Worm (Caenorhabditis elegans) whole organism, L1 larva: ENCODE data around the gene zig-13.

Experiments
- C04F5.9 ChIP-seq: sonication (generic microtip); optimal IDR thresholded peaks from 2 replicates; lab custom pipeline; 2016; ENCODE audit warnings: missing genetic modification characterization, missing compliant biosample characterization
- C34B4.2 ChIP-seq: sonication (generic microtip); optimal IDR thresholded peaks from 2 replicates; lab custom pipeline; 2017; ENCODE audit warnings: mild to moderate bottlenecking, missing genetic modification characterization, missing compliant biosample characterization
- Y116A8C.19 ChIP-seq: sonication (generic microtip); optimal IDR thresholded peaks from 2 replicates; lab custom pipeline; 2016; ENCODE audit warnings: missing compliant biosample characterization, missing genetic modification characterization, borderline replicate concordance
- aha-1 ChIP-seq: fragments of 150-350 bp; optimal IDR thresholded peaks from 2 replicates; lab custom pipeline; 2014; ENCODE audit warnings: missing biosample characterization, missing genetic modification characterization
- ama-1 ChIP-seq: fragments of 150-350 bp; optimal IDR thresholded peaks from 2 replicates; lab custom pipeline; 2014
- ceh-82 ChIP-seq, 3 experiments: fragments of 150-350 bp in 1 of 3; sonication (generic microtip) in 2 of 3; optimal IDR thresholded peaks; 2 replicates each; lab custom pipeline; 2014 to 2017; ENCODE audit warnings: missing biosample characterization in 3 of 3, missing genetic modification characterization in 3 of 3
- ceh-90 ChIP-seq: sonication (generic microtip); optimal IDR thresholded peaks from 2 replicates; lab custom pipeline; 2016; ENCODE audit warnings: missing genetic modification characterization, missing compliant biosample characterization
- ces-1 ChIP-seq: fragments of 150-350 bp; optimal IDR thresholded peaks from 2 replicates; lab custom pipeline; 2014; ENCODE audit warnings: missing biosample characterization, missing genetic modification reagents, missing genetic modification characterization
- dsc-1 ChIP-seq: sonication (generic microtip); optimal IDR thresholded peaks from 2 replicates; lab custom pipeline; 2016; ENCODE audit warnings: mild to moderate bottlenecking, missing genetic modification characterization, missing compliant biosample characterization
- efl-1 ChIP-seq, 4 experiments: fragments of 150-350 bp; optimal IDR thresholded peaks in 3 of 4; peaks in 1 of 4; 1 replicate in 1 of 4; 2 replicates in 3 of 4; lab custom pipeline; 2014; ENCODE audit warnings: missing biosample characterization in 2 of 4, missing genetic modification characterization in 2 of 4, missing genetic modification reagents in 2 of 4
- efl-3 ChIP-seq: fragments of 200-800 bp; sonication (Bioruptor generic); optimal IDR thresholded peaks from 2 replicates; lab custom pipeline; 2018; ENCODE audit warnings: mild to moderate bottlenecking, missing genetic modification characterization, missing compliant biosample characterization
- egl-13 ChIP-seq: sonication (generic microtip); optimal IDR thresholded peaks from 2 replicates; lab custom pipeline; 2016; ENCODE audit warnings: missing genotype, missing genetic modification reagents, missing genetic modification characterization, missing compliant biosample characterization
- egl-27 ChIP-seq, 2 experiments: fragments of 150-350 bp in 1 of 2; sonication (generic microtip); optimal IDR thresholded peaks; 3 replicates each; lab custom pipeline; 2017 to 2018; ENCODE audit warnings: missing biosample characterization in 2 of 2, missing genetic modification characterization in 2 of 2, missing genetic modification reagents in 2 of 2
- elt-2 ChIP-seq: sonication (generic microtip); optimal IDR thresholded peaks from 2 replicates; lab custom pipeline; 2016; ENCODE audit warnings: missing genetic modification characterization, mild to moderate bottlenecking, inconsistent platforms, missing compliant biosample characterization, missing genetic modification reagents
- ets-5 ChIP-seq: fragments of 200-800 bp; sonication (Bioruptor generic); IDR thresholded peaks from 2 replicates; pipeline ENCODE4 v1.3.6; 2022; ENCODE audit warnings: missing genetic modification characterization, missing compliant biosample characterization
- fkh-4 ChIP-seq: sonication (generic microtip); optimal IDR thresholded peaks from 2 replicates; lab custom pipeline; 2016; ENCODE audit warnings: missing compliant biosample characterization, missing genetic modification characterization, borderline replicate concordance
- fos-1 ChIP-seq: fragments of 150-350 bp; optimal IDR thresholded peaks from 2 replicates; lab custom pipeline; 2014; ENCODE audit warnings: missing biosample characterization, missing genetic modification characterization
- grh-1 ChIP-seq: fragments of 200-800 bp; sonication (Bioruptor generic); IDR thresholded peaks from 2 replicates; pipeline ENCODE4 v1.3.6; 2022; ENCODE audit warnings: missing genetic modification reagents, missing genetic modification characterization, missing compliant biosample characterization
- irx-1 ChIP-seq: sonication (generic microtip); optimal IDR thresholded peaks from 2 replicates; lab custom pipeline; 2016; ENCODE audit warnings: missing genetic modification characterization, missing compliant biosample characterization
- isw-1 ChIP-seq: fragments of 200-800 bp; sonication (Bioruptor generic); IDR thresholded peaks from 2 replicates; pipeline ENCODE4 v1.3.6; 2022; ENCODE audit warnings: missing genetic modification characterization, missing compliant biosample characterization
- jun-1 ChIP-seq: fragments of 150-350 bp; optimal IDR thresholded peaks from 2 replicates; lab custom pipeline; 2014; ENCODE audit warnings: missing biosample characterization, missing genetic modification reagents, missing genetic modification characterization
- lin-13 ChIP-seq: fragments of 150-350 bp; optimal IDR thresholded peaks from 2 replicates; lab custom pipeline; 2014; ENCODE audit warnings: missing biosample characterization, missing genetic modification reagents, missing genetic modification characterization
- lin-14 ChIP-seq: fragments of 200-800 bp; sonication (Bioruptor generic); optimal IDR thresholded peaks from 2 replicates; lab custom pipeline; 2018; ENCODE audit warnings: mild to moderate bottlenecking, missing genetic modification characterization, moderate library complexity, missing compliant biosample characterization
- lir-3 ChIP-seq: sonication (generic microtip); optimal IDR thresholded peaks from 2 replicates; lab custom pipeline; 2016; ENCODE audit warnings: mild to moderate bottlenecking, missing genetic modification characterization, moderate library complexity, missing compliant biosample characterization; ENCODE audit not compliant: poor library complexity
- mef-2 ChIP-seq: fragments of 150-350 bp; optimal IDR thresholded peaks from 2 replicates; lab custom pipeline; 2014; ENCODE audit warnings: missing biosample characterization, missing genetic modification characterization
- mep-1 ChIP-seq: fragments of 150-350 bp; optimal IDR thresholded peaks from 2 replicates; lab custom pipeline; 2014; ENCODE audit warnings: missing biosample characterization, missing genetic modification characterization
- nhr-11 ChIP-seq: fragments of 150-350 bp; optimal IDR thresholded peaks from 2 replicates; lab custom pipeline; 2014; ENCODE audit warnings: missing biosample characterization, missing genetic modification characterization
- nhr-71 ChIP-seq: sonication (generic microtip); optimal IDR thresholded peaks from 2 replicates; lab custom pipeline; 2016; ENCODE audit warnings: mild to moderate bottlenecking, missing genetic modification characterization, moderate library complexity, missing compliant biosample characterization
- nhr-76 ChIP-seq: sonication (generic microtip); optimal IDR thresholded peaks from 2 replicates; lab custom pipeline; 2017; ENCODE audit warnings: missing biosample characterization, missing genetic modification characterization
- nhr-84 ChIP-seq: sonication (generic microtip); optimal IDR thresholded peaks from 2 replicates; lab custom pipeline; 2017; ENCODE audit warnings: missing biosample characterization, missing genetic modification characterization
- rnt-1 ChIP-seq: sonication (generic microtip); optimal IDR thresholded peaks from 2 replicates; lab custom pipeline; 2016; ENCODE audit warnings: mild to moderate bottlenecking, missing genetic modification characterization, moderate library complexity, missing compliant biosample characterization
- snu-23 ChIP-seq: sonication (generic microtip); optimal IDR thresholded peaks from 2 replicates; lab custom pipeline; 2016; ENCODE audit warnings: missing genetic modification characterization, missing compliant biosample characterization
- sox-4 ChIP-seq: sonication (generic microtip); optimal IDR thresholded peaks from 2 replicates; lab custom pipeline; 2016; ENCODE audit warnings: missing genetic modification characterization, missing compliant biosample characterization
- unc-130 ChIP-seq: fragments of 150-350 bp; optimal IDR thresholded peaks from 2 replicates; lab custom pipeline; 2017; ENCODE audit warnings: missing biosample characterization, missing genetic modification characterization, inconsistent platforms
- unc-30 ChIP-seq: sonication (generic microtip); optimal IDR thresholded peaks from 2 replicates; lab custom pipeline; 2017; ENCODE audit warnings: missing biosample characterization, missing genetic modification characterization
- unc-98 ChIP-seq: fragments of 200-800 bp; sonication (Bioruptor generic); IDR thresholded peaks from 2 replicates; pipeline ENCODE4 v1.3.6; 2022; ENCODE audit warnings: missing genetic modification characterization, missing compliant biosample characterization
- zag-1 ChIP-seq: fragments of 150-350 bp; optimal IDR thresholded peaks from 2 replicates; lab custom pipeline; 2014; ENCODE audit warnings: missing biosample characterization, missing genetic modification characterization
- zip-4 ChIP-seq: fragments of 200-800 bp; sonication (Bioruptor generic); optimal IDR thresholded peaks from 2 replicates; lab custom pipeline; 2018; ENCODE audit warnings: mild to moderate bottlenecking, missing genetic modification characterization, moderate library complexity, missing compliant biosample characterization

zig-13 gene

ce11 chrIII:146369-146768 lies 10.2 kb downstream of the zig-13 start, which contains the start of gene fbxb-84:
Gene fbxb-84 (minus strand): TSS chrIII:146469.
- no peak for TF ChIP-seq lir-3

ce11 chrIII:145078-145477 lies 11.5 kb downstream of the zig-13 start, which contains the start of the genes T17A3.12 and fbxb-83:
Gene T17A3.12 (minus strand): TSS chrIII:145178.
Gene fbxb-83 (minus strand): TSS chrIII:145211.
- no peak for TF ChIP-seq lir-3
- no peak for TF ChIP-seq dsc-1 (tag; lab: Kevin White, UChicago)
- no peak for TF ChIP-seq snu-23 (GFP tag; lab: Kevin White, UChicago)
- TF ChIP-seq fkh-4 (tag; lab: Kevin White, UChicago), result no peak
- TF ChIP-seq unc-130 (tag; lab: Kevin White, UChicago), result no peak
- TF ChIP-seq nhr-76 (tag; lab: Kevin White, UChicago), result no peak
- no peak for TF ChIP-seq Y116A8C.19 (tag; lab: Kevin White, UChicago)
- TF ChIP-seq ces-1 (GFP tag; lab: Kevin White, UChicago), result no peak
- TF ChIP-seq fos-1 (tag; lab: Kevin White, UChicago), result no peak
- TF ChIP-seq C34B4.2 (tag; lab: Kevin White, UChicago), result no peak
- TF ChIP-seq zag-1 (tag; lab: Kevin White, UChicago), result no peak
- no peak for TF ChIP-seq egl-27 (tag; optimal IDR thresholded peaks at IDR 0.05; lab: Kevin White, UChicago)
- TF ChIP-seq isw-1 (GFP tag; lab: Robert Waterston, UW), result no peak
- no peak for TF ChIP-seq mep-1 (tag; lab: Kevin White, UChicago)
- no peak for TF ChIP-seq egl-13 (tag; lab: Kevin White, UChicago)
- TF ChIP-seq grh-1, result no peak

- TF ChIP-seq efl-1 (optimal IDR thresholded peaks at IDR 0.05; lab: Kevin White, UChicago) (no peak), efl-1 (GFP tag; optimal IDR thresholded peaks at IDR 0.05 in 1 of 2; lab: Kevin White, UChicago) (peak in 1 of 2 experiments; percentile 1), zip-4 (no peak)
Observed at ce11 chrIII:143121-143520, 13.4 kb downstream of the zig-13 start, which contains the start of gene fbxb-82. Gene fbxb-82 (minus strand): TSS chrIII:143221.

ce11 chrIII:140904-141303 lies 15.6 kb downstream of the zig-13 start, which contains the start of gene fbxb-81:
Gene fbxb-81 (minus strand): TSS chrIII:141217.
- TF ChIP-seq zag-1 (tag; lab: Kevin White, UChicago) (no peak), ceh-82 (tag; optimal IDR thresholded peaks at IDR 0.05; lab: Kevin White, UChicago) (no peak), irx-1 (no peak), sox-4 (tag; lab: Kevin White, UChicago) (no peak), fos-1 (tag; lab: Kevin White, UChicago) (no peak), aha-1 (no peak), lin-14 (GFP tag; lab: Kevin White, UChicago) (no peak), ets-5 (GFP tag; lab: Robert Waterston, UW) (no peak), jun-1 (no peak), mef-2 (no peak), nhr-71 (tag; lab: Kevin White, UChicago) (no peak), ces-1 (GFP tag; lab: Kevin White, UChicago) (no peak), unc-98 (GFP tag; lab: Robert Waterston, UW) (no peak), C34B4.2 (tag; lab: Kevin White, UChicago) (no peak), snu-23 (GFP tag; lab: Kevin White, UChicago) (no peak), nhr-11 (tag; lab: Kevin White, UChicago) (no peak), unc-30 (tag; lab: Kevin White, UChicago) (no peak)

ce11 chrIII:134194-134593 lies 22.4 kb downstream of the zig-13 start, which contains the start of gene pals-25:
Gene pals-25 (plus strand): TSS chrIII:134494.
- no peak for TF ChIP-seq efl-3 (GFP tag; lab: Kevin White, UChicago)
- TF ChIP-seq ceh-90 (tag; lab: Kevin White, UChicago), result no peak
- no peak for TF ChIP-seq lin-13
- TF ChIP-seq elt-2 (tag; lab: Kevin White, UChicago), result no peak
- no peak for TF ChIP-seq C04F5.9 (tag; lab: Kevin White, UChicago)
- no peak for TF ChIP-seq rnt-1 (tag; lab: Kevin White, UChicago)
- TF ChIP-seq grh-1, result no peak
- TF ChIP-seq nhr-84 (tag; lab: Kevin White, UChicago), result no peak
- no peak for TF ChIP-seq ama-1 (lab: Kevin White, UChicago)
- no peak for TF ChIP-seq mef-2
